Fruit fly (Drosophila melanogaster) whole organism, embryonic: Measurements from ENCODE around the gene CG13894.
A peak's percentile ranks its signal among the peaks of the same experiment; 100 is the strongest.

ENCODE experiments used
- ATbp ChIP-seq: fragments of 200-800 bp; sonication (Bioruptor generic); optimal IDR thresholded peaks from 2 replicates; lab custom pipeline; 2017; ENCODE audit warnings: missing biosample characterization, mild to moderate bottlenecking, missing genetic modification characterization, missing genetic modification reagents
- Atf3 ChIP-seq: fragments of 200-800 bp; sonication (Bioruptor generic); optimal IDR thresholded peaks from 3 replicates; lab custom pipeline; 2016; ENCODE audit warnings: missing biosample characterization, missing genetic modification characterization
- Bdp1 ChIP-seq: fragments of 200-800 bp; sonication (Bioruptor generic); optimal IDR thresholded peaks from 3 replicates; lab custom pipeline; 2016; ENCODE audit warnings: missing biosample characterization, missing genetic modification characterization
- CG13296 ChIP-seq: fragments of 200-800 bp; sonication (Bioruptor generic); optimal IDR thresholded peaks from 3 replicates; lab custom pipeline; 2018; ENCODE audit warnings: missing biosample characterization, mild to moderate bottlenecking, missing genetic modification characterization
- CG13424 ChIP-seq: fragments of 200-800 bp; sonication (Bioruptor generic); optimal IDR thresholded peaks from 2 replicates; lab custom pipeline; 2019; ENCODE audit warnings: missing biosample characterization, mild to moderate bottlenecking, missing genetic modification characterization, moderate library complexity
- CG13624 ChIP-seq: fragments of 200-800 bp; sonication (Bioruptor generic); optimal IDR thresholded peaks from 2 replicates; lab custom pipeline; 2016; ENCODE audit warnings: missing biosample characterization, missing genetic modification characterization
- CG17328 ChIP-seq: fragments of 200-800 bp; sonication (Bioruptor generic); IDR thresholded peaks from 2 replicates; pipeline ENCODE4 v1.3.6; 2022; ENCODE audit warnings: missing biosample characterization, missing genetic modification characterization
- CG17359 ChIP-seq: fragments of 200-800 bp; sonication (Bioruptor generic); optimal IDR thresholded peaks from 3 replicates; lab custom pipeline; 2018; ENCODE audit warnings: missing biosample characterization, mild to moderate bottlenecking, missing genetic modification characterization, moderate library complexity
- CG17802 ChIP-seq: fragments of 200-800 bp; sonication (Bioruptor generic); optimal IDR thresholded peaks from 2 replicates; lab custom pipeline; 2018; ENCODE audit warnings: missing biosample characterization, mild to moderate bottlenecking, missing genetic modification characterization, moderate library complexity
- CG17829 ChIP-seq: fragments of 200-800 bp; optimal IDR thresholded peaks from 2 replicates; lab custom pipeline; 2019; ENCODE audit warnings: missing biosample characterization, mild to moderate bottlenecking, missing genetic modification characterization, moderate library complexity
- CG2202 ChIP-seq: fragments of 200-800 bp; sonication (Bioruptor generic); optimal IDR thresholded peaks from 2 replicates; lab custom pipeline; 2018; ENCODE audit warnings: missing biosample characterization, mild to moderate bottlenecking, missing genetic modification characterization
- CG2678 ChIP-seq: fragments of 200-800 bp; sonication (Bioruptor generic); optimal IDR thresholded peaks from 3 replicates; lab custom pipeline; 2019; ENCODE audit warnings: missing biosample characterization, mild to moderate bottlenecking, missing genetic modification characterization, moderate library complexity
- CG3281 ChIP-seq: fragments of 200-800 bp; sonication (Bioruptor generic); optimal IDR thresholded peaks from 3 replicates; lab custom pipeline; 2017; ENCODE audit warnings: missing biosample characterization, mild to moderate bottlenecking, missing genetic modification characterization
- CG6683 ChIP-seq: fragments of 200-800 bp; sonication (Bioruptor generic); optimal IDR thresholded peaks from 2 replicates; lab custom pipeline; 2017; ENCODE audit warnings: missing biosample characterization, mild to moderate bottlenecking, missing genetic modification characterization, missing genetic modification reagents
- CG6791 ChIP-seq: fragments of 200-800 bp; sonication (Bioruptor generic); IDR thresholded peaks from 3 replicates; pipeline ENCODE4 v1.3.6; 2022; ENCODE audit warnings: missing biosample characterization, missing genetic modification characterization; ENCODE audit not compliant: partially characterized antibody
- CG7839 ChIP-seq: fragments of 200-800 bp; sonication (Bioruptor generic); optimal IDR thresholded peaks from 3 replicates; lab custom pipeline; 2018; ENCODE audit warnings: missing biosample characterization, mild to moderate bottlenecking, missing genetic modification characterization, moderate library complexity
- CG8944 ChIP-seq: fragments of 200-800 bp; sonication (Bioruptor generic); optimal IDR thresholded peaks from 3 replicates; lab custom pipeline; 2016; ENCODE audit warnings: missing biosample characterization, missing genetic modification characterization
- Ets97D ChIP-seq: fragments of 200-800 bp; sonication (Bioruptor generic); optimal IDR thresholded peaks from 3 replicates; lab custom pipeline; 2016; ENCODE audit warnings: missing biosample characterization, missing genetic modification characterization
- H15 ChIP-seq: fragments of 200-800 bp; sonication (Bioruptor generic); IDR thresholded peaks from 3 replicates; pipeline ENCODE4 v1.3.6; 2022; ENCODE audit warnings: missing biosample characterization, missing genetic modification characterization
- Hmr ChIP-seq: fragments of 200-800 bp; sonication (Bioruptor generic); optimal IDR thresholded peaks from 3 replicates; lab custom pipeline; 2017; ENCODE audit warnings: mild to moderate bottlenecking, missing biosample characterization, missing genetic modification reagents, missing genetic modification characterization
- Hmx ChIP-seq: fragments of 200-800 bp; sonication (Bioruptor generic); optimal IDR thresholded peaks from 2 replicates; lab custom pipeline; 2016; ENCODE audit warnings: missing biosample characterization, missing genetic modification characterization
- Mrtf ChIP-seq: fragments of 200-800 bp; sonication (Bioruptor generic); IDR thresholded peaks from 3 replicates; pipeline ENCODE4 v1.3.6; 2022; ENCODE audit warnings: missing biosample characterization, missing genetic modification characterization
- NC2α ChIP-seq: fragments of 200-800 bp; sonication (Bioruptor generic); optimal IDR thresholded peaks from 2 replicates; lab custom pipeline; 2016; ENCODE audit warnings: missing biosample characterization, missing genetic modification characterization
- Optix ChIP-seq: fragments of 200-800 bp; sonication (Bioruptor generic); IDR thresholded peaks from 3 replicates; pipeline ENCODE4 v1.3.6; 2022; ENCODE audit warnings: missing biosample characterization, missing genetic modification characterization
- Ptx1 ChIP-seq: fragments of 200-800 bp; sonication (Bioruptor generic); IDR thresholded peaks from 2 replicates; pipeline ENCODE4 v1.3.6; 2022; ENCODE audit warnings: missing biosample characterization, missing genetic modification characterization
- Sry-β ChIP-seq: fragments of 200-800 bp; sonication (Bioruptor generic); optimal IDR thresholded peaks from 2 replicates; lab custom pipeline; 2018; ENCODE audit warnings: missing biosample characterization, mild to moderate bottlenecking, missing genetic modification characterization, moderate library complexity
- Trl ChIP-seq, 3 experiments: fragments of >200 bp in 2 of 3; fragments of 200-800 bp in 1 of 3; sonication (Bioruptor generic) in 1 of 3; optimal IDR thresholded peaks; 2 replicates in 1 of 3; 3 replicates in 2 of 3; lab custom pipeline; 2016 to 2017; ENCODE audit warnings: missing biosample characterization in 1 of 3, missing genetic modification characterization in 1 of 3
- br ChIP-seq: fragments of >200 bp; optimal IDR thresholded peaks from 2 replicates; lab custom pipeline; 2017
- chinmo ChIP-seq: fragments of 200-800 bp; sonication (Bioruptor generic); IDR thresholded peaks from 4 replicates; pipeline ENCODE4 v1.3.6; 2022; ENCODE audit warnings: missing biosample characterization, missing genetic modification characterization; ENCODE audit not compliant: partially characterized antibody
- dpn ChIP-seq, 2 experiments: fragments of 200-800 bp; sonication (Bioruptor generic); optimal IDR thresholded peaks; 3 replicates each; lab custom pipeline; 2016; ENCODE audit warnings: missing biosample characterization in 2 of 2, missing genetic modification characterization in 2 of 2
- ftz-f1 ChIP-seq: fragments of 200-800 bp; sonication (Bioruptor generic); optimal IDR thresholded peaks from 2 replicates; lab custom pipeline; 2016; ENCODE audit warnings: missing biosample characterization, missing genetic modification characterization
- gt ChIP-seq: fragments of 200-800 bp; sonication (Bioruptor generic); IDR thresholded peaks from 2 replicates; pipeline ENCODE4 v1.3.6; 2022; ENCODE audit warnings: missing biosample characterization, missing genetic modification characterization
- inv ChIP-seq: fragments of 200-800 bp; sonication (Bioruptor generic); IDR thresholded peaks from 2 replicates; pipeline ENCODE4 v1.3.6; 2022; ENCODE audit warnings: missing biosample characterization, missing genetic modification characterization; ENCODE audit not compliant: partially characterized antibody
- knrl ChIP-seq: fragments of 200-800 bp; sonication (Bioruptor generic); IDR thresholded peaks from 3 replicates; pipeline ENCODE4 v1.3.6; 2022; ENCODE audit warnings: missing biosample characterization, missing genetic modification characterization; ENCODE audit not compliant: partially characterized antibody
- lilli ChIP-seq: fragments of 200-800 bp; sonication (Bioruptor generic); optimal IDR thresholded peaks from 3 replicates; lab custom pipeline; 2016; ENCODE audit warnings: missing biosample characterization, missing genetic modification characterization
- luna ChIP-seq: fragments of 200-800 bp; sonication (Bioruptor generic); optimal IDR thresholded peaks from 2 replicates; lab custom pipeline; 2016; ENCODE audit warnings: missing biosample characterization, missing genetic modification characterization
- nau ChIP-seq: fragments of 200-800 bp; sonication (Bioruptor generic); optimal IDR thresholded peaks from 3 replicates; lab custom pipeline; 2017; ENCODE audit warnings: missing biosample characterization, mild to moderate bottlenecking, missing genetic modification characterization, missing genetic modification reagents
- nerfin-1 ChIP-seq: fragments of 200-800 bp; sonication (Bioruptor generic); optimal IDR thresholded peaks from 3 replicates; lab custom pipeline; 2019; ENCODE audit warnings: missing biosample characterization, mild to moderate bottlenecking, missing genetic modification characterization, moderate library complexity
- peb ChIP-seq: fragments of 200-800 bp; sonication (Bioruptor generic); IDR thresholded peaks from 2 replicates; pipeline ENCODE4 v1.3.6; 2022; ENCODE audit warnings: missing biosample characterization, missing genetic modification characterization
- pho ChIP-seq: fragments of 200-800 bp; sonication (Bioruptor generic); optimal IDR thresholded peaks from 2 replicates; lab custom pipeline; 2016; ENCODE audit warnings: missing biosample characterization, missing genetic modification characterization
- pnt ChIP-seq: fragments of 200-800 bp; sonication (Bioruptor generic); optimal IDR thresholded peaks from 3 replicates; lab custom pipeline; 2016; ENCODE audit warnings: missing biosample characterization, missing genetic modification characterization
- pros ChIP-seq: fragments of 200-800 bp; sonication (Bioruptor generic); optimal IDR thresholded peaks from 3 replicates; lab custom pipeline; 2019; ENCODE audit warnings: missing biosample characterization, mild to moderate bottlenecking, missing genetic modification characterization, moderate library complexity
- rib ChIP-seq: fragments of 200-800 bp; sonication (Bioruptor generic); IDR thresholded peaks from 2 replicates; pipeline ENCODE4 v1.3.6; 2022; ENCODE audit warnings: missing biosample characterization, missing genetic modification characterization
- ssp ChIP-seq: fragments of 200-800 bp; sonication (Bioruptor generic); IDR thresholded peaks from 2 replicates; pipeline ENCODE4 v1.3.6; 2022; ENCODE audit warnings: missing biosample characterization, missing genetic modification characterization
- tap ChIP-seq: fragments of 200-800 bp; optimal IDR thresholded peaks from 3 replicates; lab custom pipeline; 2019; ENCODE audit warnings: missing biosample characterization, mild to moderate bottlenecking, missing genetic modification characterization, moderate library complexity
- tin ChIP-seq: fragments of 200-800 bp; sonication (Bioruptor generic); optimal IDR thresholded peaks from 3 replicates; lab custom pipeline; 2016; ENCODE audit warnings: missing biosample characterization, missing genetic modification characterization
- ttk ChIP-seq: fragments of 200-800 bp; sonication (Bioruptor generic); IDR thresholded peaks from 2 replicates; pipeline ENCODE4 v2.1.2; 2022; ENCODE audit warnings: missing biosample characterization, missing genetic modification characterization
- tup ChIP-seq: fragments of 200-800 bp; sonication (Bioruptor generic); optimal IDR thresholded peaks from 2 replicates; lab custom pipeline; 2016; ENCODE audit warnings: missing biosample characterization, mild to moderate bottlenecking, missing genetic modification characterization, moderate library complexity
- vvl ChIP-seq: fragments of 200-800 bp; sonication (Bioruptor generic); IDR thresholded peaks from 2 replicates; pipeline ENCODE4 v1.3.6; 2022; ENCODE audit warnings: missing biosample characterization, missing genetic modification characterization

The CG13894 gene

dm6 chr3L:738523-739356 lies 39.8 kb upstream of the CG13894 start:
- TF ChIP-seq CG13296 (GFP tag; lab: Kevin White, UChicago) = peak; percentile 86
- peak; percentile 76 for TF ChIP-seq peb (GFP tag; lab: Robert Waterston, UW)
- TF ChIP-seq dpn (GFP tag; optimal IDR thresholded peaks at IDR 0.05; lab: Kevin White, UChicago) = peak; percentile 67 to 90
- TF ChIP-seq tap (tag; lab: Kevin White, UChicago) = peak; percentile 92
- peak; percentile 95 for TF ChIP-seq CG2202 (tag; lab: Kevin White, UChicago)
- peak; percentile 86 for TF ChIP-seq CG6683 (GFP tag; lab: Kevin White, UChicago)
- no peak for TF ChIP-seq pho (GFP tag; lab: Kevin White, UChicago)
- peak; percentile 94 for TF ChIP-seq CG2678 (tag; lab: Kevin White, UChicago)
- peak; percentile 88 for TF ChIP-seq CG3281
- peak; percentile 96 for TF ChIP-seq CG17829 (tag; lab: Kevin White, UChicago)
- peak; percentile 87 for TF ChIP-seq H15 (GFP tag; lab: Robert Waterston, UW)
- TF ChIP-seq ssp (GFP tag; lab: Robert Waterston, UW) = peak; percentile 82
- peak; percentile 85 for TF ChIP-seq Mrtf (GFP tag; lab: Robert Waterston, UW)
- TF ChIP-seq vvl = peak; percentile 97
- peak; percentile 42 for TF ChIP-seq CG8944
- peak; percentile 83 for TF ChIP-seq lilli (GFP tag; lab: Kevin White, UChicago)
- no peak for TF ChIP-seq luna
- peak; percentile 78; the same call in 1 of the 2 replicates for TF ChIP-seq rib
- TF ChIP-seq NC2α (GFP tag; lab: Kevin White, UChicago) = no peak
- peak; percentile 28 for TF ChIP-seq Atf3 (GFP tag; lab: Kevin White, UChicago)
- peak; percentile 92 for TF ChIP-seq tin (GFP tag; lab: Kevin White, UChicago)
- TF ChIP-seq CG7839 (tag; lab: Kevin White, UChicago) = peak; percentile 94
- TF ChIP-seq CG17328 = peak; percentile 95
- peak; percentile 93 for TF ChIP-seq Ptx1 (GFP tag; lab: Robert Waterston, UW)
- no peak for TF ChIP-seq inv (GFP tag; lab: Robert Waterston, UW)
- peak; percentile 17 for TF ChIP-seq tup (GFP tag; lab: Kevin White, UChicago)
- TF ChIP-seq pros (GFP tag; lab: Kevin White, UChicago) = no peak
- peak; percentile 48 for TF ChIP-seq Sry-β
- peak; percentile 16 for TF ChIP-seq Hmx (GFP tag; lab: Kevin White, UChicago)
- TF ChIP-seq Ets97D (GFP tag; lab: Kevin White, UChicago) = peak; percentile 1
- TF ChIP-seq CG17359 (tag; lab: Kevin White, UChicago) = peak; percentile 94
- TF ChIP-seq nau = peak; percentile 85
- no peak for TF ChIP-seq knrl (GFP tag; lab: Robert Waterston, UW)
- TF ChIP-seq Hmr (GFP tag; lab: Kevin White, UChicago) = peak; percentile 83
- peak; percentile 48 for TF ChIP-seq CG13624
- no peak for TF ChIP-seq CG6791 (GFP tag; lab: Robert Waterston, UW)
- TF ChIP-seq Trl (optimal IDR thresholded peaks at IDR 0.05; lab: Kevin White, UChicago) = peak; percentile 75 to 90
- no peak for TF ChIP-seq Trl (GFP tag; optimal IDR thresholded peaks at IDR 0.05; lab: Kevin White, UChicago)
- TF ChIP-seq ATbp = peak; percentile 93
- peak; percentile 37 for TF ChIP-seq Bdp1
- no peak for TF ChIP-seq br
- TF ChIP-seq nerfin-1 (tag; lab: Kevin White, UChicago) = peak; percentile 89
- TF ChIP-seq Optix (GFP tag; lab: Robert Waterston, UW) = peak; percentile 76
- TF ChIP-seq CG13424 (tag; lab: Kevin White, UChicago) = peak; percentile 94
- TF ChIP-seq pnt (GFP tag; lab: Kevin White, UChicago) = peak; percentile 39
- peak; percentile 62 for TF ChIP-seq gt (GFP tag; lab: Robert Waterston, UW)
- TF ChIP-seq CG17802 (tag; lab: Kevin White, UChicago) = peak; percentile 61
- TF ChIP-seq chinmo (GFP tag; lab: Robert Waterston, UW) = no peak
- peak; percentile 90 for TF ChIP-seq ttk
- peak; percentile 28 for TF ChIP-seq ftz-f1 (GFP tag; lab: Kevin White, UChicago)
